Fruit fly (Drosophila melanogaster) whole organism, embryonic: ENCODE measurements around the gene CG46460.

Source experiments
- ATbp ChIP-seq: fragments of 200-800 bp; sonication (Bioruptor generic); optimal IDR thresholded peaks from 2 replicates; lab custom pipeline; 2017; ENCODE audit warnings: missing biosample characterization, mild to moderate bottlenecking, missing genetic modification characterization, missing genetic modification reagents
- Bdp1 ChIP-seq: fragments of 200-800 bp; sonication (Bioruptor generic); optimal IDR thresholded peaks from 3 replicates; lab custom pipeline; 2016; ENCODE audit warnings: missing biosample characterization, missing genetic modification characterization
- CG1024 ChIP-seq: fragments of 200-800 bp; sonication (Bioruptor generic); IDR thresholded peaks from 2 replicates; pipeline ENCODE4 v1.3.6; 2022; ENCODE audit warnings: missing biosample characterization, missing genetic modification characterization
- CG12155 ChIP-seq: fragments of 200-800 bp; sonication (Bioruptor generic); optimal IDR thresholded peaks from 3 replicates; lab custom pipeline; 2016; ENCODE audit warnings: missing biosample characterization, missing genetic modification characterization
- CG12299 ChIP-seq: fragments of 200-800 bp; sonication (Bioruptor generic); optimal IDR thresholded peaks from 2 replicates; lab custom pipeline; 2018; ENCODE audit warnings: missing biosample characterization, mild to moderate bottlenecking, missing genetic modification characterization
- CG15601 ChIP-seq: fragments of 200-800 bp; sonication (Bioruptor generic); optimal IDR thresholded peaks from 3 replicates; lab custom pipeline; 2019; ENCODE audit warnings: missing biosample characterization, mild to moderate bottlenecking, missing genetic modification characterization, moderate library complexity
- CG17612 ChIP-seq: fragments of 200-800 bp; sonication (Bioruptor generic); IDR thresholded peaks from 2 replicates; pipeline ENCODE4 v1.3.6; 2022; ENCODE audit warnings: missing biosample characterization, missing genetic modification characterization
- CG1792 ChIP-seq: fragments of 200-800 bp; sonication (Bioruptor generic); optimal IDR thresholded peaks from 2 replicates; lab custom pipeline; 2016; ENCODE audit warnings: missing biosample characterization, missing genetic modification characterization
- CG18011 ChIP-seq: fragments of 200-800 bp; sonication (Bioruptor generic); optimal IDR thresholded peaks from 2 replicates; lab custom pipeline; 2017; ENCODE audit warnings: missing biosample characterization, missing genetic modification characterization, mild to moderate bottlenecking, moderate library complexity, missing genotype
- CG1832 ChIP-seq: fragments of 200-800 bp; sonication (Bioruptor generic); optimal IDR thresholded peaks from 2 replicates; lab custom pipeline; 2017; ENCODE audit warnings: missing biosample characterization, mild to moderate bottlenecking, missing genetic modification characterization, inconsistent platforms
- CG18476 ChIP-seq: fragments of 200-800 bp; sonication (Bioruptor generic); optimal IDR thresholded peaks from 2 replicates; lab custom pipeline; 2016; ENCODE audit warnings: missing biosample characterization, mild to moderate bottlenecking, missing genetic modification characterization
- CG4328 ChIP-seq: fragments of 200-800 bp; sonication (Bioruptor generic); optimal IDR thresholded peaks from 3 replicates; lab custom pipeline; 2017; ENCODE audit warnings: missing biosample characterization, missing genetic modification reagents, missing genetic modification characterization
- CG43689 ChIP-seq: fragments of 200-800 bp; sonication (Bioruptor generic); IDR thresholded peaks from 2 replicates; pipeline ENCODE4 v1.3.6; 2022; ENCODE audit warnings: missing biosample characterization, missing genetic modification characterization
- CG4707 ChIP-seq: fragments of 200-800 bp; sonication (Bioruptor generic); optimal IDR thresholded peaks from 2 replicates; lab custom pipeline; 2018; ENCODE audit warnings: missing biosample characterization, mild to moderate bottlenecking, missing genetic modification characterization, moderate library complexity
- CG4854 ChIP-seq: fragments of 200-800 bp; sonication (Bioruptor generic); optimal IDR thresholded peaks from 2 replicates; lab custom pipeline; 2016; ENCODE audit warnings: missing biosample characterization, missing genetic modification characterization, inconsistent platforms
- CG6175 ChIP-seq: fragments of 200-800 bp; sonication (Bioruptor generic); IDR thresholded peaks from 3 replicates; pipeline ENCODE4 v1.3.6; 2022; ENCODE audit warnings: missing biosample characterization, missing genetic modification characterization
- CG7745 ChIP-seq: fragments of 200-800 bp; sonication (Bioruptor generic); optimal IDR thresholded peaks from 2 replicates; lab custom pipeline; 2018; ENCODE audit warnings: missing biosample characterization, mild to moderate bottlenecking, missing genetic modification characterization, moderate library complexity
- CG7839 ChIP-seq: fragments of 200-800 bp; sonication (Bioruptor generic); optimal IDR thresholded peaks from 3 replicates; lab custom pipeline; 2018; ENCODE audit warnings: missing biosample characterization, mild to moderate bottlenecking, missing genetic modification characterization, moderate library complexity
- CG7963 ChIP-seq: fragments of 200-800 bp; sonication (Bioruptor generic); IDR thresholded peaks from 3 replicates; pipeline ENCODE4 v1.3.6; 2022; ENCODE audit warnings: missing biosample characterization, missing genetic modification characterization; ENCODE audit not compliant: partially characterized antibody
- CG8924 ChIP-seq: fragments of 200-800 bp; optimal IDR thresholded peaks from 3 replicates; lab custom pipeline; 2019; ENCODE audit warnings: missing biosample characterization, mild to moderate bottlenecking, missing genetic modification characterization, moderate library complexity
- CG9727 ChIP-seq: fragments of 200-800 bp; sonication (Bioruptor generic); optimal IDR thresholded peaks from 3 replicates; lab custom pipeline; 2017; ENCODE audit warnings: missing biosample characterization, mild to moderate bottlenecking, missing genetic modification characterization
- Camta ChIP-seq: fragments of 200-800 bp; sonication (Bioruptor generic); optimal IDR thresholded peaks from 2 replicates; lab custom pipeline; 2016; ENCODE audit warnings: missing biosample characterization, missing genetic modification characterization
- Dp ChIP-seq: fragments of 200-800 bp; sonication (Bioruptor generic); optimal IDR thresholded peaks from 2 replicates; lab custom pipeline; 2018; ENCODE audit warnings: missing biosample characterization, mild to moderate bottlenecking, missing genetic modification characterization, moderate library complexity
- HLH54F ChIP-seq: fragments of 200-800 bp; sonication (Bioruptor generic); optimal IDR thresholded peaks from 3 replicates; lab custom pipeline; 2016; ENCODE audit warnings: missing biosample characterization, missing genetic modification characterization
- HmgZ ChIP-seq: fragments of 200-800 bp; sonication (Bioruptor generic); optimal IDR thresholded peaks from 2 replicates; lab custom pipeline; 2018; ENCODE audit warnings: missing biosample characterization, mild to moderate bottlenecking, missing genetic modification characterization
- Hsf ChIP-seq: fragments of 200-800 bp; sonication (Bioruptor generic); optimal IDR thresholded peaks from 3 replicates; lab custom pipeline; 2016; ENCODE audit warnings: missing biosample characterization, missing genetic modification characterization
- Spps ChIP-seq: fragments of 200-800 bp; sonication (Bioruptor generic); optimal IDR thresholded peaks from 2 replicates; lab custom pipeline; 2018; ENCODE audit warnings: missing biosample characterization, mild to moderate bottlenecking, missing genetic modification characterization
- TFAM ChIP-seq: fragments of 200-800 bp; sonication (Bioruptor generic); optimal IDR thresholded peaks from 2 replicates; lab custom pipeline; 2017; ENCODE audit warnings: missing biosample characterization, missing genetic modification characterization, inconsistent platforms
- Vsx1 ChIP-seq: fragments of 200-800 bp; sonication (Bioruptor generic); optimal IDR thresholded peaks from 2 replicates; lab custom pipeline; 2017; ENCODE audit warnings: missing biosample characterization, mild to moderate bottlenecking, missing genetic modification characterization, missing genetic modification reagents
- al ChIP-seq: fragments of 200-800 bp; sonication (Bioruptor generic); IDR thresholded peaks from 2 replicates; pipeline ENCODE4 v1.3.6; 2022; ENCODE audit warnings: missing biosample characterization, missing genetic modification characterization
- caup ChIP-seq: fragments of 200-800 bp; sonication (Bioruptor generic); optimal IDR thresholded peaks from 3 replicates; lab custom pipeline; 2017; ENCODE audit warnings: missing biosample characterization, mild to moderate bottlenecking, missing genetic modification characterization, moderate library complexity; ENCODE audit not compliant: severe bottlenecking
- croc ChIP-seq: fragments of 200-800 bp; sonication (Bioruptor generic); conservative IDR thresholded peaks from 3 replicates; pipeline ENCODE4 v1.3.6; 2022; ENCODE audit warnings: missing biosample characterization, missing genetic modification characterization
- dysf ChIP-seq: fragments of 200-800 bp; sonication (Bioruptor generic); IDR thresholded peaks from 3 replicates; pipeline ENCODE4 v1.3.6; 2022; ENCODE audit warnings: missing biosample characterization, missing genetic modification characterization
- exex ChIP-seq: fragments of 200-800 bp; sonication (Bioruptor generic); optimal IDR thresholded peaks from 4 replicates; lab custom pipeline; 2018; ENCODE audit warnings: missing biosample characterization, mild to moderate bottlenecking, missing genetic modification characterization, moderate library complexity
- fd96Cb ChIP-seq: fragments of 200-800 bp; sonication (Bioruptor generic); optimal IDR thresholded peaks from 2 replicates; lab custom pipeline; 2018; ENCODE audit warnings: missing biosample characterization, mild to moderate bottlenecking, missing genetic modification characterization, moderate library complexity
- fru ChIP-seq: fragments of >200 bp; optimal IDR thresholded peaks from 2 replicates; lab custom pipeline; 2017
- fu2 ChIP-seq: fragments of 200-800 bp; sonication (Bioruptor generic); optimal IDR thresholded peaks from 2 replicates; lab custom pipeline; 2016; ENCODE audit warnings: missing biosample characterization, missing genetic modification characterization
- gfzf ChIP-seq: fragments of 200-800 bp; sonication (Bioruptor generic); optimal IDR thresholded peaks from 2 replicates; lab custom pipeline; 2016; ENCODE audit warnings: missing biosample characterization, mild to moderate bottlenecking, missing genetic modification characterization, moderate library complexity
- gro ChIP-seq: fragments of 200-800 bp; sonication (Bioruptor generic); optimal IDR thresholded peaks from 2 replicates; lab custom pipeline; 2016; ENCODE audit warnings: missing biosample characterization, missing genetic modification characterization
- hb ChIP-seq: fragments of 200-800 bp; sonication (Bioruptor generic); IDR thresholded peaks from 3 replicates; pipeline ENCODE4 v1.3.6; 2022; ENCODE audit warnings: missing biosample characterization, missing genetic modification characterization; ENCODE audit not compliant: partially characterized antibody
- knrl ChIP-seq: fragments of 200-800 bp; sonication (Bioruptor generic); IDR thresholded peaks from 3 replicates; pipeline ENCODE4 v1.3.6; 2022; ENCODE audit warnings: missing biosample characterization, missing genetic modification characterization; ENCODE audit not compliant: partially characterized antibody
- org-1 ChIP-seq: fragments of 200-800 bp; sonication (Bioruptor generic); optimal IDR thresholded peaks from 2 replicates; lab custom pipeline; 2017; ENCODE audit warnings: missing biosample characterization, missing genetic modification characterization
- pfk ChIP-seq: fragments of 200-800 bp; sonication (Bioruptor generic); optimal IDR thresholded peaks from 2 replicates; lab custom pipeline; 2018; ENCODE audit warnings: missing biosample characterization, mild to moderate bottlenecking, missing genetic modification characterization, moderate library complexity
- pros ChIP-seq: fragments of 200-800 bp; sonication (Bioruptor generic); optimal IDR thresholded peaks from 3 replicates; lab custom pipeline; 2019; ENCODE audit warnings: missing biosample characterization, mild to moderate bottlenecking, missing genetic modification characterization, moderate library complexity
- pum ChIP-seq: fragments of 200-800 bp; sonication (Bioruptor generic); optimal IDR thresholded peaks from 2 replicates; lab custom pipeline; 2016; ENCODE audit warnings: missing biosample characterization, missing genetic modification characterization
- sens ChIP-seq: fragments of 200-800 bp; sonication (Bioruptor generic); peaks from one replicate; lab custom pipeline; 2016; ENCODE audit warnings: missing biosample characterization, missing genetic modification characterization
- slp2 ChIP-seq: fragments of 200-800 bp; sonication (Bioruptor generic); optimal IDR thresholded peaks from 2 replicates; lab custom pipeline; 2016; ENCODE audit warnings: missing biosample characterization, missing genetic modification characterization
- vnd ChIP-seq: fragments of 200-800 bp; sonication (Bioruptor generic); IDR thresholded peaks from 3 replicates; pipeline ENCODE4 v1.3.6; 2022; ENCODE audit warnings: missing biosample characterization, missing genetic modification characterization; ENCODE audit not compliant: partially characterized antibody
- wor ChIP-seq: fragments of 200-800 bp; sonication (Bioruptor generic); IDR thresholded peaks from 2 replicates; pipeline ENCODE4 v1.3.6; 2022; ENCODE audit warnings: missing biosample characterization, missing genetic modification characterization

Gene CG46460

dm6 chr3L:4228187-4228836 is 1.2 kb upstream of the CG46460 start (continued):
- TF ChIP-seq al (GFP tag; lab: Robert Waterston, UW) (peak; percentile 68), CG7963 (no peak), Dp (GFP tag; lab: Kevin White, UChicago) (peak; percentile 7), vnd (no peak), CG1832 (no peak), CG4328 (GFP tag; lab: Kevin White, UChicago) (peak; percentile 94), Camta (GFP tag; lab: Kevin White, UChicago) (peak; percentile 93), hb (GFP tag; lab: Robert Waterston, UW) (no peak), pum (GFP tag; lab: Kevin White, UChicago) (peak; percentile 96), CG18011 (peak; percentile 74), CG4854 (peak; percentile 87), Spps (tag; lab: Kevin White, UChicago) (peak; percentile 93), CG8924 (peak; percentile 97), exex (tag; lab: Kevin White, UChicago) (peak; percentile 51), CG43689 (GFP tag; lab: Robert Waterston, UW) (peak; percentile 92), CG18476 (GFP tag; lab: Kevin White, UChicago) (peak; percentile 90), CG15601 (tag; lab: Kevin White, UChicago) (peak; percentile 97), CG1792 (GFP tag; lab: Kevin White, UChicago) (peak; percentile 92), Hsf (GFP tag; lab: Kevin White, UChicago) (peak; percentile 96), CG7745 (tag; lab: Kevin White, UChicago) (peak; percentile 53), CG9727 (GFP tag; lab: Kevin White, UChicago) (peak; percentile 97), Bdp1 (peak; percentile 84), sens (GFP tag; lab: Kevin White, UChicago) (peak; percentile 100), org-1 (GFP tag; lab: Kevin White, UChicago) (peak; percentile 95), croc (GFP tag; lab: Robert Waterston, UW) (peak; percentile 97), CG4707 (GFP tag; lab: Kevin White, UChicago) (peak; percentile 93), CG1024 (peak; percentile 95), gro (GFP tag; lab: Kevin White, UChicago) (peak; percentile 49), ATbp (GFP tag; lab: Kevin White, UChicago) (peak; percentile 99), CG6175 (GFP tag; lab: Robert Waterston, UW) (peak; percentile 58; the same call in 2 of the 3 replicates), CG12155 (GFP tag; lab: Kevin White, UChicago) (peak; percentile 85), pros (GFP tag; lab: Kevin White, UChicago) (peak; percentile 67), fd96Cb (tag; lab: Kevin White, UChicago) (peak; percentile 96), TFAM (GFP tag; lab: Kevin White, UChicago) (peak; percentile 86), CG17612 (GFP tag; lab: Robert Waterston, UW) (peak; percentile 72), pfk (GFP tag; lab: Kevin White, UChicago) (peak; percentile 30), dysf (GFP tag; lab: Robert Waterston, UW) (peak; percentile 97), CG7839 (tag; lab: Kevin White, UChicago) (peak; percentile 97), fu2 (GFP tag; lab: Kevin White, UChicago) (peak; percentile 84), gfzf (peak; percentile 14), HLH54F (GFP tag; lab: Kevin White, UChicago) (peak; percentile 86), caup (GFP tag; lab: Kevin White, UChicago) (peak; percentile 90), Vsx1 (GFP tag; lab: Kevin White, UChicago) (peak; percentile 99), slp2 (GFP tag; lab: Kevin White, UChicago) (peak; percentile 94), fru (lab: Kevin White, UChicago) (no peak), wor (GFP tag; lab: Robert Waterston, UW) (peak; percentile 95), HmgZ (peak; percentile 96), CG12299 (tag; lab: Kevin White, UChicago) (peak; percentile 92), knrl (GFP tag; lab: Robert Waterston, UW) (no peak)
